Fruit fly (Drosophila melanogaster): Measurements from ENCODE around the gene CG13361.

- TF ChIP-seq CG1620 (GFP tag; optimal IDR thresholded peaks at IDR 0.05) (no peak), Mnt (GFP tag; optimal IDR thresholded peaks at IDR 0.05) (no peak), toe (GFP tag; optimal IDR thresholded peaks at IDR 0.05) (no peak), Clk (GFP tag; optimal IDR thresholded peaks at IDR 0.05) (no peak)
Measured at dm6 chrX:709495-709894, 44.0 kb downstream of the CG13361 start.
